Fruit fly (Drosophila melanogaster) whole organism, embryonic: ENCODE results near the gene Vha14-2.
A peak's percentile ranks its signal among the peaks of the same experiment; 100 is the strongest.

Source experiments
- Atf-2 ChIP-seq: fragments of 200-800 bp; sonication (Bioruptor generic); optimal IDR thresholded peaks from 2 replicates; lab custom pipeline; 2016; ENCODE audit warnings: missing biosample characterization, missing genetic modification characterization
- BEAF-32 ChIP-seq: fragments of 200-800 bp; sonication (Bioruptor generic); optimal IDR thresholded peaks from 3 replicates; lab custom pipeline; 2017; ENCODE audit warnings: missing biosample characterization, missing genetic modification characterization, mild to moderate bottlenecking, moderate library complexity, missing genetic modification reagents
- CG10431 ChIP-seq: fragments of 200-800 bp; sonication (Bioruptor generic); optimal IDR thresholded peaks from 3 replicates; lab custom pipeline; 2018; ENCODE audit warnings: missing biosample characterization, mild to moderate bottlenecking, missing genetic modification characterization
- CG12155 ChIP-seq: fragments of 200-800 bp; sonication (Bioruptor generic); optimal IDR thresholded peaks from 3 replicates; lab custom pipeline; 2016; ENCODE audit warnings: missing biosample characterization, missing genetic modification characterization
- CG13287 ChIP-seq: fragments of 200-800 bp; sonication (Bioruptor generic); IDR thresholded peaks from 2 replicates; pipeline ENCODE4 v1.3.6; 2022; ENCODE audit warnings: missing biosample characterization, missing genetic modification characterization; ENCODE audit not compliant: partially characterized antibody
- CG14441 ChIP-seq: fragments of 200-800 bp; sonication (Bioruptor generic); IDR thresholded peaks from 2 replicates; pipeline ENCODE4 v1.3.6; 2022; ENCODE audit warnings: missing biosample characterization, missing genetic modification characterization
- CG14710 ChIP-seq: fragments of 200-800 bp; sonication (Bioruptor generic); optimal IDR thresholded peaks from 3 replicates; lab custom pipeline; 2019; ENCODE audit warnings: missing biosample characterization, mild to moderate bottlenecking, missing genetic modification characterization, moderate library complexity
- CG1529 ChIP-seq: fragments of 200-800 bp; sonication (Bioruptor generic); optimal IDR thresholded peaks from 3 replicates; lab custom pipeline; 2018; ENCODE audit warnings: missing biosample characterization, missing genetic modification characterization
- CG15514 ChIP-seq: fragments of 200-800 bp; sonication (Bioruptor generic); optimal IDR thresholded peaks from 3 replicates; lab custom pipeline; 2017; ENCODE audit warnings: missing biosample characterization, missing genetic modification characterization, mild to moderate bottlenecking, moderate library complexity, missing genetic modification reagents
- CG15696 ChIP-seq: fragments of 200-800 bp; sonication (Bioruptor generic); optimal IDR thresholded peaks from 2 replicates; lab custom pipeline; 2019; ENCODE audit warnings: missing biosample characterization, mild to moderate bottlenecking, missing genetic modification characterization, moderate library complexity
- CG17328 ChIP-seq: fragments of 200-800 bp; sonication (Bioruptor generic); IDR thresholded peaks from 2 replicates; pipeline ENCODE4 v1.3.6; 2022; ENCODE audit warnings: missing biosample characterization, missing genetic modification characterization
- CG1792 ChIP-seq: fragments of 200-800 bp; sonication (Bioruptor generic); optimal IDR thresholded peaks from 2 replicates; lab custom pipeline; 2016; ENCODE audit warnings: missing biosample characterization, missing genetic modification characterization
- CG33213 ChIP-seq: fragments of 200-800 bp; sonication (Bioruptor generic); optimal IDR thresholded peaks from 3 replicates; lab custom pipeline; 2016; ENCODE audit warnings: missing biosample characterization, missing genetic modification characterization
- CG34224 ChIP-seq: fragments of 200-800 bp; sonication (Bioruptor generic); IDR thresholded peaks from 3 replicates; pipeline ENCODE4 v1.3.6; 2022; ENCODE audit warnings: missing biosample characterization, missing genetic modification characterization; ENCODE audit not compliant: partially characterized antibody
- CG42726 ChIP-seq: fragments of 200-800 bp; sonication (Bioruptor generic); IDR thresholded peaks from 2 replicates; pipeline ENCODE4 v1.3.6; 2022; ENCODE audit warnings: missing biosample characterization, missing genetic modification characterization; ENCODE audit not compliant: partially characterized antibody
- CG6683 ChIP-seq: fragments of 200-800 bp; sonication (Bioruptor generic); optimal IDR thresholded peaks from 2 replicates; lab custom pipeline; 2017; ENCODE audit warnings: missing biosample characterization, mild to moderate bottlenecking, missing genetic modification characterization, missing genetic modification reagents
- CG6791 ChIP-seq: fragments of 200-800 bp; sonication (Bioruptor generic); IDR thresholded peaks from 3 replicates; pipeline ENCODE4 v1.3.6; 2022; ENCODE audit warnings: missing biosample characterization, missing genetic modification characterization; ENCODE audit not compliant: partially characterized antibody
- CG7839 ChIP-seq: fragments of 200-800 bp; sonication (Bioruptor generic); optimal IDR thresholded peaks from 3 replicates; lab custom pipeline; 2018; ENCODE audit warnings: missing biosample characterization, mild to moderate bottlenecking, missing genetic modification characterization, moderate library complexity
- CG7963 ChIP-seq: fragments of 200-800 bp; sonication (Bioruptor generic); IDR thresholded peaks from 3 replicates; pipeline ENCODE4 v1.3.6; 2022; ENCODE audit warnings: missing biosample characterization, missing genetic modification characterization; ENCODE audit not compliant: partially characterized antibody
- CG9932 ChIP-seq: fragments of 200-800 bp; sonication (Bioruptor generic); IDR thresholded peaks from 2 replicates; pipeline ENCODE4 v1.3.6; 2022; ENCODE audit warnings: missing biosample characterization, missing genetic modification characterization
- Chrac-16 ChIP-seq: fragments of 200-800 bp; sonication (Bioruptor generic); optimal IDR thresholded peaks from 3 replicates; lab custom pipeline; 2016; ENCODE audit warnings: missing biosample characterization, missing genetic modification characterization
- HLHmδ ChIP-seq: fragments of 200-800 bp; sonication (Bioruptor generic); optimal IDR thresholded peaks from 2 replicates; lab custom pipeline; 2018; ENCODE audit warnings: missing biosample characterization, mild to moderate bottlenecking, missing genetic modification characterization, moderate library complexity
- Hsf ChIP-seq: fragments of 200-800 bp; sonication (Bioruptor generic); optimal IDR thresholded peaks from 3 replicates; lab custom pipeline; 2016; ENCODE audit warnings: missing biosample characterization, missing genetic modification characterization
- Lhr ChIP-seq: fragments of 200-800 bp; sonication (Bioruptor generic); optimal IDR thresholded peaks from 3 replicates; lab custom pipeline; 2017; ENCODE audit warnings: mild to moderate bottlenecking, missing biosample characterization, missing genetic modification reagents, missing genetic modification characterization
- Med ChIP-seq: fragments of 200-800 bp; sonication (Bioruptor generic); peaks from one replicate; lab custom pipeline; 2016; ENCODE audit warnings: missing biosample characterization, missing genetic modification characterization, mild to moderate bottlenecking, inconsistent platforms, moderate library complexity
- NFAT ChIP-seq: fragments of 200-800 bp; sonication (Bioruptor generic); IDR thresholded peaks from 2 replicates; pipeline ENCODE4 v1.3.6; 2022; ENCODE audit warnings: missing biosample characterization, missing genetic modification characterization
- NfI ChIP-seq: fragments of 200-800 bp; sonication (Bioruptor generic); optimal IDR thresholded peaks from 3 replicates; lab custom pipeline; 2018; ENCODE audit warnings: missing biosample characterization, mild to moderate bottlenecking, missing genetic modification characterization, moderate library complexity
- Oaz ChIP-seq: fragments of 200-800 bp; sonication (Bioruptor generic); IDR thresholded peaks from 2 replicates; pipeline ENCODE4 v1.3.6; 2022; ENCODE audit warnings: missing biosample characterization, missing genetic modification characterization
- Rfx ChIP-seq: fragments of 200-800 bp; sonication (Bioruptor generic); IDR thresholded peaks from 2 replicates; pipeline ENCODE4 v1.3.6; 2022; ENCODE audit warnings: missing biosample characterization, missing genetic modification characterization
- Six4 ChIP-seq: fragments of 200-800 bp; sonication (Bioruptor generic); optimal IDR thresholded peaks from 2 replicates; lab custom pipeline; 2016; ENCODE audit warnings: missing biosample characterization, missing genetic modification characterization
- bbx ChIP-seq: fragments of 200-800 bp; sonication (Bioruptor generic); IDR thresholded peaks from 2 replicates; pipeline ENCODE4 v1.3.6; 2022; ENCODE audit warnings: missing biosample characterization, missing genetic modification characterization; ENCODE audit not compliant: partially characterized antibody
- bcd ChIP-seq: fragments of 200-800 bp; sonication (Bioruptor generic); optimal IDR thresholded peaks from 2 replicates; lab custom pipeline; 2017; ENCODE audit warnings: missing biosample characterization, mild to moderate bottlenecking, missing genetic modification characterization
- dati ChIP-seq: fragments of 200-800 bp; sonication (Bioruptor generic); IDR thresholded peaks from 2 replicates; pipeline ENCODE4 v1.3.6; 2022; ENCODE audit warnings: missing biosample characterization, missing genetic modification characterization
- dpn ChIP-seq, 2 experiments: fragments of 200-800 bp; sonication (Bioruptor generic); optimal IDR thresholded peaks; 3 replicates each; lab custom pipeline; 2016; ENCODE audit warnings: missing biosample characterization in 2 of 2, missing genetic modification characterization in 2 of 2
- gfzf ChIP-seq: fragments of 200-800 bp; sonication (Bioruptor generic); optimal IDR thresholded peaks from 2 replicates; lab custom pipeline; 2016; ENCODE audit warnings: missing biosample characterization, mild to moderate bottlenecking, missing genetic modification characterization, moderate library complexity
- maf-S ChIP-seq: fragments of 200-800 bp; sonication (Bioruptor generic); optimal IDR thresholded peaks from 2 replicates; lab custom pipeline; 2016; ENCODE audit warnings: missing biosample characterization, missing genetic modification characterization
- mam ChIP-seq: fragments of 200-800 bp; sonication (Bioruptor generic); optimal IDR thresholded peaks from 3 replicates; lab custom pipeline; 2016; ENCODE audit warnings: missing biosample characterization, missing genetic modification characterization
- nom ChIP-seq: fragments of 200-800 bp; sonication (Bioruptor generic); optimal IDR thresholded peaks from 2 replicates; lab custom pipeline; 2017; ENCODE audit warnings: missing biosample characterization, missing genetic modification characterization, mild to moderate bottlenecking, moderate library complexity, missing genetic modification reagents
- phol ChIP-seq: fragments of 200-800 bp; sonication (Bioruptor generic); optimal IDR thresholded peaks from 3 replicates; lab custom pipeline; 2018; ENCODE audit warnings: missing biosample characterization, mild to moderate bottlenecking, missing genetic modification characterization, moderate library complexity
- rib ChIP-seq: fragments of 200-800 bp; sonication (Bioruptor generic); IDR thresholded peaks from 2 replicates; pipeline ENCODE4 v1.3.6; 2022; ENCODE audit warnings: missing biosample characterization, missing genetic modification characterization
- stc ChIP-seq: fragments of 200-800 bp; sonication (Bioruptor generic); IDR thresholded peaks from 2 replicates; pipeline ENCODE4 v1.3.6; 2022; ENCODE audit warnings: missing biosample characterization, missing genetic modification characterization
- yki ChIP-seq: fragments of >200 bp; optimal IDR thresholded peaks from 3 replicates; lab custom pipeline; 2018
- zf30C ChIP-seq: fragments of 200-800 bp; sonication (Bioruptor generic); optimal IDR thresholded peaks from 3 replicates; lab custom pipeline; 2018; ENCODE audit warnings: missing biosample characterization, mild to moderate bottlenecking, missing genetic modification characterization
- zfh2 ChIP-seq: fragments of 200-800 bp; sonication (Bioruptor generic); optimal IDR thresholded peaks from 2 replicates; lab custom pipeline; 2016; ENCODE audit warnings: missing biosample characterization, missing genetic modification characterization

Vha14-2 gene

DNA sequence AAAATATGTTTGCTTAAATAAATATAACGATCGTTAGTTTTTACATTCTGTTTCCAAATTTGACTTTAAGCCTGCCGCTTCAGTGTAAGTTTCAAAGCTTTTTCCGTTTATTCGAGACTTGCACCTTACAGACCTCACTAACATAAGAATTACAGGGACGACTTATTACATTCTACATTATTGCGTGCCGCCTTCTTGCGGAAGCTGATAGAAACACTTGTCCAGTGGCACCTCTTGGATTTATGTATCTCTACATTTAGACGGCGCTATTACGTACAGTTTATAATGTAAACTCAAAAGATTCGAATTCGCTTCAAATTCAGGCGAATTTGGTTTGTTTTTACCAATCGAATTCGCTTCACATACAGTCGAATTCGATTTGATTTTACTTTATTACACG, 48.3 kb downstream of the Vha14-2 start (continued):
- TF ChIP-seq zfh2 (peak; percentile 25), CG14441 (0 out of 2 replicates have a peak, but pooled peaks have one; percentile 8), CG14710 (tag; lab: Kevin White, UChicago) (peak; percentile 39), zf30C (GFP tag; lab: Kevin White, UChicago) (no peak), CG12155 (GFP tag; lab: Kevin White, UChicago) (no peak), NFAT (GFP tag; lab: Robert Waterston, UW) (peak; percentile 32; the same call in 1 of the 2 replicates), phol (tag; lab: Kevin White, UChicago) (peak; percentile 14), NfI (GFP tag; lab: Kevin White, UChicago) (no peak), CG7963 (GFP tag; lab: Robert Waterston, UW) (peak; percentile 31; the same call in 1 of the 3 replicates), CG10431 (GFP tag; lab: Kevin White, UChicago) (no peak), Hsf (GFP tag; lab: Kevin White, UChicago) (peak; percentile 47), rib (no peak), gfzf (GFP tag; lab: Kevin White, UChicago) (peak; percentile 3), CG6791 (GFP tag; lab: Robert Waterston, UW) (peak; percentile 9; the same call in 1 of the 3 replicates), bcd (peak; percentile 15), CG17328 (GFP tag; lab: Robert Waterston, UW) (no peak), CG34224 (GFP tag; lab: Robert Waterston, UW) (no peak), Rfx (GFP tag; lab: Robert Waterston, UW) (peak; percentile 50), CG15514 (no peak), HLHmδ (GFP tag; lab: Kevin White, UChicago) (no peak), Med (peak; percentile 89), CG6683 (GFP tag; lab: Kevin White, UChicago) (no peak), CG15696 (tag; lab: Kevin White, UChicago) (peak; percentile 28), CG33213 (GFP tag; lab: Kevin White, UChicago) (peak; percentile 40), Six4 (GFP tag; lab: Kevin White, UChicago) (no peak), mam (GFP tag; lab: Kevin White, UChicago) (peak; percentile 23), Oaz (GFP tag; lab: Robert Waterston, UW) (no peak), bbx (GFP tag; lab: Robert Waterston, UW) (0 out of 2 replicates have a peak, but pooled peaks have one; percentile 29), CG9932 (GFP tag; lab: Robert Waterston, UW) (peak; percentile 22; the same call in 1 of the 2 replicates), CG13287 (GFP tag; lab: Robert Waterston, UW) (peak; percentile 48; the same call in 1 of the 2 replicates), CG42726 (GFP tag; lab: Robert Waterston, UW) (peak; percentile 81), dati (GFP tag; lab: Robert Waterston, UW) (no peak), dpn (GFP tag; optimal IDR thresholded peaks at IDR 0.05; lab: Kevin White, UChicago) (peak; percentile 3 to 45), BEAF-32 (GFP tag; lab: Kevin White, UChicago) (no peak), maf-S (GFP tag; lab: Kevin White, UChicago) (peak; percentile 2), nom (GFP tag; lab: Kevin White, UChicago) (no peak), CG7839 (tag; lab: Kevin White, UChicago) (peak; percentile 13), yki (peak; percentile 10), CG1792 (GFP tag; lab: Kevin White, UChicago) (no peak), stc (GFP tag; lab: Robert Waterston, UW) (no peak), Chrac-16 (GFP tag; lab: Kevin White, UChicago) (peak; percentile 18), Atf-2 (GFP tag; lab: Kevin White, UChicago) (no peak), CG1529 (GFP tag; lab: Kevin White, UChicago) (no peak), Lhr (GFP tag; lab: Kevin White, UChicago) (peak; percentile 80)
